Fruit fly (Drosophila melanogaster) whole organism, embryonic: ENCODE measurements around the gene CG32313.

Source experiments
- Abd-B ChIP-seq: fragments of 200-800 bp; sonication (Bioruptor generic); optimal IDR thresholded peaks from 2 replicates; lab custom pipeline; 2018; ENCODE audit warnings: missing biosample characterization, mild to moderate bottlenecking, missing genetic modification characterization, moderate library complexity
- Asciz ChIP-seq: fragments of 200-800 bp; sonication (Bioruptor generic); optimal IDR thresholded peaks from 2 replicates; lab custom pipeline; 2017; ENCODE audit warnings: missing biosample characterization, mild to moderate bottlenecking, missing genetic modification characterization, missing genetic modification reagents
- Atf6 ChIP-seq: fragments of 200-800 bp; sonication (Bioruptor generic); IDR thresholded peaks from 2 replicates; pipeline ENCODE4 v1.3.6; 2022; ENCODE audit warnings: missing biosample characterization, missing genetic modification characterization
- Bdp1 ChIP-seq: fragments of 200-800 bp; sonication (Bioruptor generic); optimal IDR thresholded peaks from 3 replicates; lab custom pipeline; 2016; ENCODE audit warnings: missing biosample characterization, missing genetic modification characterization
- C15 ChIP-seq: fragments of 200-800 bp; sonication (Bioruptor generic); IDR thresholded peaks from 3 replicates; pipeline ENCODE4 v1.3.6; 2022; ENCODE audit warnings: missing biosample characterization, missing genetic modification characterization
- CG12155 ChIP-seq: fragments of 200-800 bp; sonication (Bioruptor generic); optimal IDR thresholded peaks from 3 replicates; lab custom pipeline; 2016; ENCODE audit warnings: missing biosample characterization, missing genetic modification characterization
- CG12391 ChIP-seq: fragments of 200-800 bp; sonication (Bioruptor generic); optimal IDR thresholded peaks from 3 replicates; lab custom pipeline; 2018; ENCODE audit warnings: missing biosample characterization, mild to moderate bottlenecking, missing genetic modification characterization, moderate library complexity
- CG12942 ChIP-seq: fragments of 200-800 bp; sonication (Bioruptor generic); optimal IDR thresholded peaks from 3 replicates; lab custom pipeline; 2016; ENCODE audit warnings: missing biosample characterization, missing genetic modification characterization
- CG16863 ChIP-seq: fragments of 200-800 bp; sonication (Bioruptor generic); optimal IDR thresholded peaks from 3 replicates; lab custom pipeline; 2016; ENCODE audit warnings: missing biosample characterization, missing genetic modification characterization
- CG17361 ChIP-seq: fragments of 200-800 bp; sonication (Bioruptor generic); IDR thresholded peaks from 3 replicates; pipeline ENCODE4 v1.3.6; 2022; ENCODE audit warnings: missing biosample characterization, missing genetic modification characterization
- CG4360 ChIP-seq: fragments of 200-800 bp; sonication (Bioruptor generic); IDR thresholded peaks from 2 replicates; pipeline ENCODE4 v1.3.6; 2022; ENCODE audit warnings: missing biosample characterization, missing genetic modification characterization
- CG4707 ChIP-seq: fragments of 200-800 bp; sonication (Bioruptor generic); optimal IDR thresholded peaks from 2 replicates; lab custom pipeline; 2018; ENCODE audit warnings: missing biosample characterization, mild to moderate bottlenecking, missing genetic modification characterization, moderate library complexity
- CG4820 ChIP-seq: fragments of 200-800 bp; sonication (Bioruptor generic); optimal IDR thresholded peaks from 3 replicates; lab custom pipeline; 2016; ENCODE audit warnings: missing biosample characterization, missing genetic modification characterization
- CG7357 ChIP-seq: fragments of 200-800 bp; sonication (Bioruptor generic); IDR thresholded peaks from 3 replicates; pipeline ENCODE4 v1.3.6; 2022; ENCODE audit warnings: missing biosample characterization, missing genetic modification characterization
- CG8924 ChIP-seq: fragments of 200-800 bp; optimal IDR thresholded peaks from 3 replicates; lab custom pipeline; 2019; ENCODE audit warnings: missing biosample characterization, mild to moderate bottlenecking, missing genetic modification characterization, moderate library complexity
- CG9437 ChIP-seq: fragments of 200-800 bp; sonication (Bioruptor generic); optimal IDR thresholded peaks from 2 replicates; lab custom pipeline; 2018; ENCODE audit warnings: missing biosample characterization, mild to moderate bottlenecking, missing genetic modification characterization
- CG9817 ChIP-seq: fragments of 200-800 bp; sonication (Bioruptor generic); optimal IDR thresholded peaks from 2 replicates; lab custom pipeline; 2018; ENCODE audit warnings: missing biosample characterization, mild to moderate bottlenecking, missing genetic modification characterization, moderate library complexity
- Dll ChIP-seq: fragments of 200-800 bp; sonication (Bioruptor generic); IDR thresholded peaks from 4 replicates; pipeline ENCODE4 v1.3.6; 2022; ENCODE audit warnings: missing biosample characterization, missing genetic modification characterization; ENCODE audit not compliant: partially characterized antibody
- E2f2 ChIP-seq: fragments of 200-800 bp; sonication (Bioruptor generic); IDR thresholded peaks from 2 replicates; pipeline ENCODE4 v1.3.6; 2022; ENCODE audit warnings: missing biosample characterization, missing genetic modification characterization
- HLH54F ChIP-seq: fragments of 200-800 bp; sonication (Bioruptor generic); optimal IDR thresholded peaks from 3 replicates; lab custom pipeline; 2016; ENCODE audit warnings: missing biosample characterization, missing genetic modification characterization
- Hsf ChIP-seq: fragments of 200-800 bp; sonication (Bioruptor generic); optimal IDR thresholded peaks from 3 replicates; lab custom pipeline; 2016; ENCODE audit warnings: missing biosample characterization, missing genetic modification characterization
- MTF-1 ChIP-seq: fragments of 200-800 bp; sonication (Bioruptor generic); optimal IDR thresholded peaks from 2 replicates; lab custom pipeline; 2018; ENCODE audit warnings: missing biosample characterization, mild to moderate bottlenecking, missing genetic modification characterization, borderline replicate concordance
- NC2β ChIP-seq: fragments of 200-800 bp; sonication (Bioruptor generic); optimal IDR thresholded peaks from 2 replicates; lab custom pipeline; 2016; ENCODE audit warnings: missing biosample characterization, missing genetic modification characterization
- Opbp ChIP-seq: fragments of 200-800 bp; sonication (Bioruptor generic); IDR thresholded peaks from 3 replicates; pipeline ENCODE4 v1.3.6; 2022; ENCODE audit warnings: missing biosample characterization, missing genetic modification characterization; ENCODE audit not compliant: partially characterized antibody
- Pdp1 ChIP-seq, 2 experiments: fragments of 200-800 bp; sonication (Bioruptor generic); optimal IDR thresholded peaks; 3 replicates each; lab custom pipeline; 2016; ENCODE audit warnings: missing biosample characterization in 2 of 2, missing genetic modification characterization in 2 of 2, mild to moderate bottlenecking in 1 of 2, moderate library complexity in 1 of 2
- Ptx1 ChIP-seq: fragments of 200-800 bp; sonication (Bioruptor generic); IDR thresholded peaks from 2 replicates; pipeline ENCODE4 v1.3.6; 2022; ENCODE audit warnings: missing biosample characterization, missing genetic modification characterization
- Taf1 ChIP-seq: fragments of 200-800 bp; sonication (Bioruptor generic); IDR thresholded peaks from 2 replicates; pipeline ENCODE4 v1.3.6; 2022; ENCODE audit warnings: missing biosample characterization, missing genetic modification characterization
- Trl ChIP-seq, 3 experiments: fragments of >200 bp in 2 of 3; fragments of 200-800 bp in 1 of 3; sonication (Bioruptor generic) in 1 of 3; optimal IDR thresholded peaks; 2 replicates in 1 of 3; 3 replicates in 2 of 3; lab custom pipeline; 2016 to 2017; ENCODE audit warnings: missing biosample characterization in 1 of 3, missing genetic modification characterization in 1 of 3
- bowl ChIP-seq: fragments of 200-800 bp; sonication (Bioruptor generic); IDR thresholded peaks from 2 replicates; pipeline ENCODE4 v1.3.6; 2022; ENCODE audit warnings: missing biosample characterization, missing genetic modification characterization
- caup ChIP-seq: fragments of 200-800 bp; sonication (Bioruptor generic); optimal IDR thresholded peaks from 3 replicates; lab custom pipeline; 2017; ENCODE audit warnings: missing biosample characterization, mild to moderate bottlenecking, missing genetic modification characterization, moderate library complexity; ENCODE audit not compliant: severe bottlenecking
- cg ChIP-seq: fragments of 200-800 bp; sonication (Bioruptor generic); optimal IDR thresholded peaks from 3 replicates; lab custom pipeline; 2019; ENCODE audit warnings: missing biosample characterization, mild to moderate bottlenecking, missing genetic modification characterization, moderate library complexity
- ci ChIP-seq: fragments of 200-800 bp; sonication (Bioruptor generic); IDR thresholded peaks from 3 replicates; pipeline ENCODE4 v1.3.6; 2022; ENCODE audit warnings: missing biosample characterization, missing genetic modification characterization
- corto ChIP-seq: fragments of 200-800 bp; sonication (Bioruptor generic); optimal IDR thresholded peaks from 2 replicates; lab custom pipeline; 2016; ENCODE audit warnings: missing biosample characterization, mild to moderate bottlenecking, missing genetic modification characterization, moderate library complexity
- danr ChIP-seq: fragments of 200-800 bp; sonication (Bioruptor generic); IDR thresholded peaks from 2 replicates; pipeline ENCODE4 v1.3.6; 2022; ENCODE audit warnings: missing biosample characterization, missing genetic modification characterization
- dmrt11E ChIP-seq: fragments of 200-800 bp; sonication (Bioruptor generic); optimal IDR thresholded peaks from 3 replicates; lab custom pipeline; 2018; ENCODE audit warnings: missing biosample characterization, mild to moderate bottlenecking, missing genetic modification characterization, moderate library complexity
- esg ChIP-seq: fragments of 200-800 bp; sonication (Bioruptor generic); conservative IDR thresholded peaks from 2 replicates; pipeline ENCODE4 v1.3.6; 2022; ENCODE audit warnings: missing biosample characterization, missing genetic modification characterization
- fru ChIP-seq: fragments of >200 bp; optimal IDR thresholded peaks from 2 replicates; lab custom pipeline; 2017
- grau ChIP-seq: fragments of 200-800 bp; optimal IDR thresholded peaks from 3 replicates; lab custom pipeline; 2019; ENCODE audit warnings: missing biosample characterization, mild to moderate bottlenecking, missing genetic modification characterization, moderate library complexity
- gro ChIP-seq: fragments of 200-800 bp; sonication (Bioruptor generic); optimal IDR thresholded peaks from 2 replicates; lab custom pipeline; 2016; ENCODE audit warnings: missing biosample characterization, missing genetic modification characterization
- jigr1 ChIP-seq: fragments of 200-800 bp; sonication (Bioruptor generic); IDR thresholded peaks from 3 replicates; pipeline ENCODE4 v1.3.6; 2022; ENCODE audit warnings: missing biosample characterization, missing genetic modification characterization
- oc ChIP-seq: fragments of 200-800 bp; sonication (Bioruptor generic); optimal IDR thresholded peaks from 2 replicates; lab custom pipeline; 2018; ENCODE audit warnings: missing biosample characterization, mild to moderate bottlenecking, missing genetic modification characterization, moderate library complexity
- onecut ChIP-seq: fragments of 200-800 bp; sonication (Bioruptor generic); IDR thresholded peaks from 2 replicates; pipeline ENCODE4 v1.3.6; 2022; ENCODE audit warnings: missing biosample characterization, missing genetic modification characterization
- pan ChIP-seq, 4 experiments: fragments of >200 bp in 3 of 4; fragments of 200-800 bp in 1 of 4; sonication (Bioruptor generic) in 1 of 4; optimal IDR thresholded peaks in 3 of 4; IDR thresholded peaks in 1 of 4; 2 replicates each; pipeline versions ENCODE4 v1.3.6 to Lab custom; 2017 to 2022; ENCODE audit warnings: missing biosample characterization in 2 of 4, missing genetic modification characterization in 2 of 4, mixed read lengths in 1 of 4
- sens-2 ChIP-seq: fragments of 200-800 bp; sonication (Bioruptor generic); IDR thresholded peaks from 2 replicates; pipeline ENCODE4 v1.3.6; 2022; ENCODE audit warnings: missing biosample characterization, missing genetic modification characterization
- sr ChIP-seq: fragments of 200-800 bp; sonication (Bioruptor generic); IDR thresholded peaks from 3 replicates; pipeline ENCODE4 v1.3.6; 2022; ENCODE audit warnings: missing biosample characterization, missing genetic modification characterization
- ssp ChIP-seq: fragments of 200-800 bp; sonication (Bioruptor generic); IDR thresholded peaks from 2 replicates; pipeline ENCODE4 v1.3.6; 2022; ENCODE audit warnings: missing biosample characterization, missing genetic modification characterization
- tin ChIP-seq: fragments of 200-800 bp; sonication (Bioruptor generic); optimal IDR thresholded peaks from 3 replicates; lab custom pipeline; 2016; ENCODE audit warnings: missing biosample characterization, missing genetic modification characterization
- zfh2 ChIP-seq: fragments of 200-800 bp; sonication (Bioruptor generic); optimal IDR thresholded peaks from 2 replicates; lab custom pipeline; 2016; ENCODE audit warnings: missing biosample characterization, missing genetic modification characterization

Gene CG32313

dm6 chr3L:1515820-1516540 is 29.6 kb downstream of the CG32313 start (continued):
- TF ChIP-seq caup: peak; percentile 54
- peak; percentile 75 for TF ChIP-seq CG12391 (tag; lab: Kevin White, UChicago)
- TF ChIP-seq grau (tag; lab: Kevin White, UChicago): peak; percentile 99
- peak; percentile 73 for TF ChIP-seq CG9437 (GFP tag; lab: Kevin White, UChicago)
- no peak for TF ChIP-seq Dll (GFP tag; lab: Robert Waterston, UW)
- TF ChIP-seq C15 (GFP tag; lab: Robert Waterston, UW): no peak
- TF ChIP-seq pan (optimal IDR thresholded peaks at IDR 0.05; lab: Kevin White, UChicago): no peak
- TF ChIP-seq pan (GFP tag; optimal IDR thresholded peaks at IDR 0.05 in 1 of 2, IDR thresholded peaks at IDR 0.05 in 1 of 2): peak in 1 of 2 experiments; percentile 46
- peak; percentile 76 for TF ChIP-seq Asciz (GFP tag; lab: Kevin White, UChicago)
- peak; percentile 42; the same call in 1 of the 2 replicates for TF ChIP-seq danr
- peak; percentile 82 for TF ChIP-seq CG17361 (GFP tag; lab: Robert Waterston, UW)
- TF ChIP-seq Pdp1 (GFP tag; optimal IDR thresholded peaks at IDR 0.05; lab: Kevin White, UChicago): peak in 1 of 2 experiments; percentile 64
- TF ChIP-seq CG8924 (tag; lab: Kevin White, UChicago): peak; percentile 81
- peak; percentile 41; the same call in 1 of the 3 replicates for TF ChIP-seq CG7357 (GFP tag; lab: Robert Waterston, UW)
- peak; percentile 66 for TF ChIP-seq CG9817 (tag; lab: Kevin White, UChicago)
- TF ChIP-seq Opbp (GFP tag; lab: Robert Waterston, UW): no peak
- TF ChIP-seq CG12155: peak; percentile 64
- TF ChIP-seq sens-2 (GFP tag; lab: Robert Waterston, UW): 0 out of 2 replicates have a peak, but pooled peaks have one; percentile 32
- TF ChIP-seq tin (GFP tag; lab: Kevin White, UChicago): peak; percentile 78
- TF ChIP-seq sr (GFP tag; lab: Robert Waterston, UW): no peak
- 0 out of 3 replicates have a peak, but pooled peaks have one; percentile 37 for TF ChIP-seq jigr1 (GFP tag; lab: Robert Waterston, UW)
- TF ChIP-seq Bdp1 (GFP tag; lab: Kevin White, UChicago): peak; percentile 45
- peak; percentile 35; the same call in 1 of the 2 replicates for TF ChIP-seq E2f2 (GFP tag; lab: Robert Waterston, UW)
- TF ChIP-seq bowl: no peak
- peak; percentile 73 for TF ChIP-seq Hsf (GFP tag; lab: Kevin White, UChicago)
- 0 out of 2 replicates have a peak, but pooled peaks have one; percentile 24 for TF ChIP-seq Atf6
- peak; percentile 47 for TF ChIP-seq HLH54F
- no peak for TF ChIP-seq corto (GFP tag; lab: Kevin White, UChicago)
- TF ChIP-seq Trl (optimal IDR thresholded peaks at IDR 0.05; lab: Kevin White, UChicago): peak; percentile 18 to 37
- TF ChIP-seq Trl (GFP tag; optimal IDR thresholded peaks at IDR 0.05; lab: Kevin White, UChicago): peak; percentile 61
- peak; percentile 36 for TF ChIP-seq esg (GFP tag; lab: Robert Waterston, UW)
- TF ChIP-seq Abd-B (GFP tag; lab: Kevin White, UChicago): peak; percentile 73
- TF ChIP-seq fru (lab: Kevin White, UChicago): no peak
- peak; percentile 62 for TF ChIP-seq CG12942 (GFP tag; lab: Kevin White, UChicago)
- TF ChIP-seq MTF-1 (GFP tag; lab: Kevin White, UChicago): no peak
- peak; percentile 65 for TF ChIP-seq onecut (GFP tag; lab: Robert Waterston, UW)
- peak; percentile 67; the same call in 1 of the 2 replicates for TF ChIP-seq CG4360
- peak; percentile 70 for TF ChIP-seq CG16863 (GFP tag; lab: Kevin White, UChicago)
- TF ChIP-seq CG4820 (GFP tag; lab: Kevin White, UChicago): peak; percentile 53
- peak; percentile 69 for TF ChIP-seq NC2β (GFP tag; lab: Kevin White, UChicago)
- TF ChIP-seq dmrt11E (tag; lab: Kevin White, UChicago): peak; percentile 78
- peak; percentile 34 for TF ChIP-seq CG4707 (GFP tag; lab: Kevin White, UChicago)
- TF ChIP-seq zfh2: peak; percentile 59
- TF ChIP-seq gro: no peak
- TF ChIP-seq Ptx1 (GFP tag; lab: Robert Waterston, UW): peak; percentile 70
- TF ChIP-seq ci (GFP tag; lab: Robert Waterston, UW): peak; percentile 78; the same call in 2 of the 3 replicates
- TF ChIP-seq oc (tag; lab: Kevin White, UChicago): peak; percentile 77
- TF ChIP-seq ssp (GFP tag; lab: Robert Waterston, UW): peak; percentile 41; the same call in 1 of the 2 replicates
- TF ChIP-seq Taf1: no peak
- TF ChIP-seq cg (GFP tag; lab: Kevin White, UChicago): no peak
